Worm (Caenorhabditis elegans) whole organism, L2 larva: ENCODE results near the gene mltn-8.

Experiments
- F13H6.1 ChIP-seq: sonication (generic microtip); optimal IDR thresholded peaks from 2 replicates; lab custom pipeline; 2016; ENCODE audit warnings: missing genetic modification characterization, missing compliant biosample characterization
- R02D3.7 ChIP-seq: fragments of 150-350 bp; optimal IDR thresholded peaks from 2 replicates; lab custom pipeline; 2014; ENCODE audit warnings: missing biosample characterization, missing genetic modification characterization
- Y55F3AM.14 ChIP-seq: fragments of 200-800 bp; sonication (Bioruptor generic); optimal IDR thresholded peaks from 2 replicates; lab custom pipeline; 2018; ENCODE audit warnings: mild to moderate bottlenecking, missing genetic modification characterization, missing compliant biosample characterization
- ZK546.5 ChIP-seq: sonication (generic microtip); optimal IDR thresholded peaks from 2 replicates; lab custom pipeline; 2017; ENCODE audit warnings: missing biosample characterization, missing genetic modification characterization
- alr-1 ChIP-seq: fragments of 150-350 bp; optimal IDR thresholded peaks from 2 replicates; lab custom pipeline; 2014; ENCODE audit warnings: missing biosample characterization, missing genetic modification characterization
- aly-2 ChIP-seq: fragments of 150-350 bp; optimal IDR thresholded peaks from 2 replicates; lab custom pipeline; 2014; ENCODE audit warnings: missing biosample characterization, missing genetic modification characterization
- ama-1 ChIP-seq: fragments of 150-350 bp; optimal IDR thresholded peaks from 2 replicates; lab custom pipeline; 2018; ENCODE audit warnings: inconsistent platforms
- blmp-1 ChIP-seq: sonication (generic microtip); optimal IDR thresholded peaks from 2 replicates; lab custom pipeline; 2017; ENCODE audit warnings: missing genetic modification characterization, mild to moderate bottlenecking, missing compliant biosample characterization, antibody characterized with exemption, moderate library complexity; ENCODE audit not compliant: insufficient read depth
- ceh-16 ChIP-seq: fragments of 150-350 bp; optimal IDR thresholded peaks from 2 replicates; lab custom pipeline; 2014; ENCODE audit warnings: missing biosample characterization, missing genetic modification characterization
- crh-2 ChIP-seq: sonication (generic microtip); optimal IDR thresholded peaks from 2 replicates; lab custom pipeline; 2017; ENCODE audit warnings: missing biosample characterization, missing genetic modification characterization
- dmd-4 ChIP-seq: sonication (generic microtip); optimal IDR thresholded peaks from 2 replicates; lab custom pipeline; 2017; ENCODE audit warnings: missing biosample characterization, missing genetic modification characterization
- egl-27 ChIP-seq: sonication (generic microtip); optimal IDR thresholded peaks from 3 replicates; lab custom pipeline; 2017; ENCODE audit warnings: missing biosample characterization, missing genetic modification reagents, missing genetic modification characterization
- elt-1 ChIP-seq: fragments of 150-350 bp; optimal IDR thresholded peaks from 2 replicates; lab custom pipeline; 2014; ENCODE audit warnings: missing biosample characterization, missing genetic modification characterization
- elt-3 ChIP-seq: sonication (generic microtip); optimal IDR thresholded peaks from 2 replicates; lab custom pipeline; 2017; ENCODE audit warnings: missing biosample characterization, missing genetic modification characterization
- fos-1 ChIP-seq: fragments of 150-350 bp; optimal IDR thresholded peaks from 2 replicates; lab custom pipeline; 2014; ENCODE audit warnings: missing biosample characterization, missing genetic modification characterization
- gmeb-1 ChIP-seq: fragments of 150-350 bp; optimal IDR thresholded peaks from 2 replicates; lab custom pipeline; 2014; ENCODE audit warnings: missing biosample characterization, missing genetic modification characterization
- lin-11 ChIP-seq: fragments of 150-350 bp; sonication (generic microtip); optimal IDR thresholded peaks from 2 replicates; lab custom pipeline; 2014; ENCODE audit warnings: missing biosample characterization, missing genetic modification characterization, inconsistent platforms, mixed read lengths
- lin-13 ChIP-seq: fragments of 150-350 bp; optimal IDR thresholded peaks from 2 replicates; lab custom pipeline; 2014; ENCODE audit warnings: missing biosample characterization, missing genetic modification reagents, missing genetic modification characterization
- lin-39 ChIP-seq: fragments of 150-350 bp; optimal IDR thresholded peaks from 2 replicates; lab custom pipeline; 2014; ENCODE audit warnings: missing biosample characterization, missing genetic modification reagents, missing genetic modification characterization
- lsy-2 ChIP-seq, 2 experiments: fragments of 150-350 bp in 1 of 2; sonication (generic microtip) in 1 of 2; optimal IDR thresholded peaks; 2 replicates each; lab custom pipeline; 2014 to 2017; ENCODE audit warnings: missing biosample characterization in 2 of 2, missing genetic modification characterization in 2 of 2
- mab-5 ChIP-seq: fragments of 150-350 bp; optimal IDR thresholded peaks from 2 replicates; lab custom pipeline; 2014; ENCODE audit warnings: missing biosample characterization, missing genetic modification characterization
- mdl-1 ChIP-seq, 2 experiments: fragments of 150-350 bp in 1 of 2; sonication (generic microtip) in 1 of 2; optimal IDR thresholded peaks; 2 replicates each; lab custom pipeline; 2017; ENCODE audit warnings: missing biosample characterization in 2 of 2, missing genetic modification characterization in 2 of 2
- nhr-10 ChIP-seq: sonication (generic microtip); optimal IDR thresholded peaks from 2 replicates; lab custom pipeline; 2017; ENCODE audit warnings: missing biosample characterization, missing genetic modification characterization
- nhr-11 ChIP-seq: fragments of 150-350 bp; optimal IDR thresholded peaks from 2 replicates; lab custom pipeline; 2014; ENCODE audit warnings: missing biosample characterization, missing genetic modification characterization
- nhr-12 ChIP-seq: fragments of 150-350 bp; optimal IDR thresholded peaks from 2 replicates; lab custom pipeline; 2014; ENCODE audit warnings: missing biosample characterization, missing genetic modification characterization
- nhr-129 ChIP-seq: fragments of 150-350 bp; optimal IDR thresholded peaks from 2 replicates; lab custom pipeline; 2014; ENCODE audit warnings: missing biosample characterization, missing genetic modification characterization
- nhr-21 ChIP-seq: fragments of 150-350 bp; optimal IDR thresholded peaks from 2 replicates; lab custom pipeline; 2014; ENCODE audit warnings: missing biosample characterization, missing genetic modification characterization
- nhr-23 ChIP-seq: fragments of 150-350 bp; optimal IDR thresholded peaks from 2 replicates; lab custom pipeline; 2014; ENCODE audit warnings: missing biosample characterization, missing genetic modification reagents, missing genetic modification characterization
- nhr-237 ChIP-seq: fragments of 150-350 bp; optimal IDR thresholded peaks from 2 replicates; lab custom pipeline; 2014; ENCODE audit warnings: missing biosample characterization, missing genetic modification characterization
- nhr-25 ChIP-seq: fragments of 150-350 bp; sonication (generic microtip); optimal IDR thresholded peaks from 3 replicates; lab custom pipeline; 2014; ENCODE audit warnings: missing biosample characterization, missing genetic modification characterization
- nhr-6 ChIP-seq: fragments of 150-350 bp; optimal IDR thresholded peaks from 2 replicates; lab custom pipeline; 2014; ENCODE audit warnings: missing biosample characterization, missing genetic modification characterization
- nhr-77 ChIP-seq: fragments of 150-350 bp; optimal IDR thresholded peaks from 2 replicates; lab custom pipeline; 2014; ENCODE audit warnings: missing biosample characterization, missing genetic modification characterization
- peb-1 ChIP-seq: fragments of 150-350 bp; optimal IDR thresholded peaks from 2 replicates; lab custom pipeline; 2014; ENCODE audit warnings: missing biosample characterization, missing genetic modification characterization
- skn-1 ChIP-seq: sonication (generic microtip); optimal IDR thresholded peaks from 2 replicates; lab custom pipeline; 2017; ENCODE audit warnings: missing biosample characterization, missing genetic modification characterization
- sma-3 ChIP-seq: sonication (generic microtip); optimal IDR thresholded peaks from 2 replicates; lab custom pipeline; 2016; ENCODE audit warnings: missing genetic modification reagents, missing genetic modification characterization, missing compliant biosample characterization
- sma-9 ChIP-seq, 2 experiments: fragments of 150-350 bp in 1 of 2; sonication (generic microtip) in 1 of 2; optimal IDR thresholded peaks; 2 replicates each; lab custom pipeline; 2014 to 2016; ENCODE audit warnings: missing genetic modification characterization in 2 of 2, mild to moderate bottlenecking in 1 of 2, missing biosample characterization in 1 of 2, missing compliant biosample characterization in 1 of 2, missing genetic modification reagents in 1 of 2, moderate library complexity in 1 of 2
- unc-55 ChIP-seq: fragments of 150-350 bp; sonication (generic microtip); optimal IDR thresholded peaks from 3 replicates; lab custom pipeline; 2014; ENCODE audit warnings: missing biosample characterization, missing genetic modification reagents, missing genetic modification characterization
- unc-62 ChIP-seq: fragments of 150-350 bp; optimal IDR thresholded peaks from 2 replicates; lab custom pipeline; 2014; ENCODE audit warnings: missing biosample characterization, missing genetic modification reagents, missing genetic modification characterization
- zag-1 ChIP-seq: fragments of 150-350 bp; optimal IDR thresholded peaks from 2 replicates; lab custom pipeline; 2014; ENCODE audit warnings: missing biosample characterization, missing genetic modification characterization
- ztf-1 ChIP-seq: fragments of 200-800 bp; sonication (Bioruptor generic); conservative IDR thresholded peaks from 2 replicates; pipeline ENCODE4 v1.3.6; 2022; ENCODE audit warnings: missing genetic modification characterization, missing compliant biosample characterization
- ztf-11 ChIP-seq: sonication (generic microtip); optimal IDR thresholded peaks from 2 replicates; lab custom pipeline; 2017; ENCODE audit warnings: missing biosample characterization, missing genetic modification characterization
- ztf-4 ChIP-seq: fragments of 150-350 bp; optimal IDR thresholded peaks from 2 replicates; lab custom pipeline; 2014; ENCODE audit warnings: missing biosample characterization, missing genetic modification characterization

The mltn-8 gene

ce11 chrV:333713-334112 is 46.4 kb downstream of the mltn-8 start:
- TF ChIP-seq gmeb-1 (tag; lab: Kevin White, UChicago), result peak; percentile 32
- TF ChIP-seq nhr-12 (tag; lab: Kevin White, UChicago), result no peak
- TF ChIP-seq dmd-4 (tag; lab: Kevin White, UChicago), result no peak
- TF ChIP-seq mab-5 (tag; lab: Kevin White, UChicago), result no peak
- TF ChIP-seq sma-9 (GFP tag; optimal IDR thresholded peaks at IDR 0.05; lab: Kevin White, UChicago), result peak; percentile 89
- no peak for TF ChIP-seq sma-9 (tag; optimal IDR thresholded peaks at IDR 0.05; lab: Kevin White, UChicago)
- TF ChIP-seq lin-11 (tag; lab: Kevin White, UChicago), result no peak
- no peak for TF ChIP-seq lin-13 (GFP tag; lab: Kevin White, UChicago)
- TF ChIP-seq crh-2, result peak; percentile 29
- no peak for TF ChIP-seq nhr-25 (tag; lab: Kevin White, UChicago)
- TF ChIP-seq fos-1 (tag; lab: Kevin White, UChicago), result peak; percentile 99
- TF ChIP-seq ama-1 (lab: Kevin White, UChicago), result no peak
- peak; percentile 12 for TF ChIP-seq F13H6.1 (tag; lab: Kevin White, UChicago)
- no peak for TF ChIP-seq ztf-1
- no peak for TF ChIP-seq nhr-21 (tag; lab: Kevin White, UChicago)
- no peak for TF ChIP-seq R02D3.7
- TF ChIP-seq lin-39 (tag; lab: Kevin White, UChicago), result no peak

ce11 chrV:332585-332984 is 47.5 kb downstream of the mltn-8 start:
- TF ChIP-seq blmp-1, result no peak
- no peak for TF ChIP-seq unc-55 (GFP tag; lab: Kevin White, UChicago)
- no peak for TF ChIP-seq lin-11 (tag; lab: Kevin White, UChicago)
- no peak for TF ChIP-seq elt-1 (tag; lab: Kevin White, UChicago)
- no peak for TF ChIP-seq skn-1 (tag; lab: Kevin White, UChicago)
- no peak for TF ChIP-seq nhr-11 (tag; lab: Kevin White, UChicago)
- no peak for TF ChIP-seq sma-3 (GFP tag; lab: Kevin White, UChicago)
- TF ChIP-seq egl-27 (tag; lab: Kevin White, UChicago), result no peak
- no peak for TF ChIP-seq nhr-25 (tag; lab: Kevin White, UChicago)
- TF ChIP-seq nhr-129, result no peak
- no peak for TF ChIP-seq R02D3.7
- TF ChIP-seq ZK546.5, result no peak
- TF ChIP-seq sma-9 (GFP tag; optimal IDR thresholded peaks at IDR 0.05; lab: Kevin White, UChicago), result peak; percentile 54
- no peak for TF ChIP-seq sma-9 (tag; optimal IDR thresholded peaks at IDR 0.05; lab: Kevin White, UChicago)
- TF ChIP-seq Y55F3AM.14 (GFP tag; lab: Kevin White, UChicago), result no peak
- TF ChIP-seq fos-1 (tag; lab: Kevin White, UChicago), result peak; percentile 97
- TF ChIP-seq elt-3, result no peak
- TF ChIP-seq ztf-1, result no peak
- no peak for TF ChIP-seq ama-1 (lab: Kevin White, UChicago)
- TF ChIP-seq F13H6.1 (tag; lab: Kevin White, UChicago), result peak; percentile 44
- no peak for TF ChIP-seq ztf-4 (tag; lab: Kevin White, UChicago)
- TF ChIP-seq ceh-16 (tag; lab: Kevin White, UChicago), result no peak
- peak; percentile 54 for TF ChIP-seq crh-2
- TF ChIP-seq mab-5 (tag; lab: Kevin White, UChicago), result no peak
- TF ChIP-seq zag-1 (tag; lab: Kevin White, UChicago), result no peak
- no peak for TF ChIP-seq ztf-11 (tag; lab: Kevin White, UChicago)
- no peak for TF ChIP-seq nhr-77 (tag; lab: Kevin White, UChicago)
- no peak for TF ChIP-seq alr-1
- no peak for TF ChIP-seq nhr-12 (tag; lab: Kevin White, UChicago)
- no peak for TF ChIP-seq unc-62 (GFP tag; lab: Kevin White, UChicago)
- no peak for TF ChIP-seq lsy-2 (tag; optimal IDR thresholded peaks at IDR 0.05; lab: Kevin White, UChicago)
- TF ChIP-seq nhr-10, result no peak
- TF ChIP-seq nhr-23 (tag; lab: Kevin White, UChicago), result no peak
- TF ChIP-seq gmeb-1 (tag; lab: Kevin White, UChicago), result peak; percentile 6

- no peak for TF ChIP-seq nhr-11 (tag; lab: Kevin White, UChicago)
- peak; percentile 56 for TF ChIP-seq fos-1 (tag; lab: Kevin White, UChicago)
Observed at ce11 chrV:331245-331644, 48.8 kb downstream of the mltn-8 start.

ce11 chrV:330625-331024 is 49.5 kb downstream of the mltn-8 start, which contains the start of gene abt-4:
abt-4 (minus strand) TSS chrV:330725.
- TF ChIP-seq fos-1 (tag; lab: Kevin White, UChicago) (no peak), mab-5 (tag; lab: Kevin White, UChicago) (no peak), crh-2 (no peak), nhr-23 (tag; lab: Kevin White, UChicago) (no peak), ztf-11 (tag; lab: Kevin White, UChicago) (no peak), skn-1 (tag; lab: Kevin White, UChicago) (no peak), gmeb-1 (tag; lab: Kevin White, UChicago) (no peak), nhr-237 (tag; lab: Kevin White, UChicago) (no peak), nhr-21 (tag; lab: Kevin White, UChicago) (no peak), ama-1 (lab: Kevin White, UChicago) (no peak), F13H6.1 (tag; lab: Kevin White, UChicago) (no peak), peb-1 (tag; lab: Kevin White, UChicago) (no peak), mdl-1 (tag; optimal IDR thresholded peaks at IDR 0.05; lab: Kevin White, UChicago) (no peak), nhr-6 (tag; lab: Kevin White, UChicago) (no peak), aly-2 (tag; lab: Kevin White, UChicago) (no peak), Y55F3AM.14 (GFP tag; lab: Kevin White, UChicago) (no peak)
